Worm (Caenorhabditis elegans): ENCODE data around the gene F32E10.9.

Gene F32E10.9

DNA sequence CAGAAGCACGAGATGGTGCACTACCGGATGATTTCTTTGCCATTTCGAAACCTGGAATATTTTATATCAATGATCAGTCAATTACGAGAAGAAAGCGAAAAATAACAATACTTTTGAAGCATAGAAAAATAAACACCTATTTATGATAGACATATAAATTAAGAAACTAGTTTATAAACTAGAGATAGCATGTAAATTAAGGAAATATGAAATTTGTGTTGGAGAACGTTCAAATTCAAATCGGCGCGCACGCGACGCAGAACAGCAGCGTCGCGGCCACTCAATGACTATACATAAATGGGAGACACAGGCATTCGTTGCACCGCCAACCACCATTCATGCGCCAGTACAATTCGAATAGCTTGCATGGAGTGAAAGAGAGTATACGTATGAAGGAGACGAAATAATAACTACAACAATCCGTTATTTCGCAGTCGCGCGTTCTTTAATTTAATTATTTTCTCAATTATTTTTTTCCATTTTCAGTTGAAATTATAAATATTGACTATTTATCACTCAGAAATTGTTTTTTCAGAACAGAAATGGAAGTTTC, 16.4 kb upstream of the F32E10.9 start, which contains the start of the genes cec-5 and nol-10:
Gene cec-5 (minus strand): TSS at position 51 of the 553 bp plus-strand sequence.
Gene nol-10 (plus strand): TSS at position 536 of the 553 bp plus-strand sequence.
- no peak for TF ChIP-seq ceh-63 (GFP tag; optimal IDR thresholded peaks at IDR 0.05)
- TF ChIP-seq hlh-17 (GFP tag; optimal IDR thresholded peaks at IDR 0.05; ENCODE audit: borderline replicate concordance): no peak
- no peak for TF ChIP-seq ceh-8 (GFP tag; optimal IDR thresholded peaks at IDR 0.05)
- TF ChIP-seq mdl-1 (tag; optimal IDR thresholded peaks at IDR 0.05): peak in 1 of 2 experiments; percentile 68
- TF ChIP-seq elt-2 (tag; optimal IDR thresholded peaks at IDR 0.05): peak; percentile 48
- no peak for TF ChIP-seq efl-3 (GFP tag; optimal IDR thresholded peaks at IDR 0.05)
- TF ChIP-seq nhr-19 (GFP tag; conservative IDR thresholded peaks at IDR 0.05): peak; percentile 44
- peak; percentile 47; the same call in 1 of the 2 replicates for TF ChIP-seq isw-1 (GFP tag; IDR thresholded peaks at IDR 0.05)
- TF ChIP-seq nhr-12 (tag; optimal IDR thresholded peaks at IDR 0.05): no peak
- TF ChIP-seq zip-4 (GFP tag; optimal IDR thresholded peaks at IDR 0.05): no peak
- peak; percentile 73 for TF ChIP-seq lin-13 (GFP tag; optimal IDR thresholded peaks at IDR 0.05)
- peak; percentile 72 to 86 for TF ChIP-seq lsy-2 (tag; optimal IDR thresholded peaks at IDR 0.05)
- no peak for TF ChIP-seq sup-37 (GFP tag; optimal IDR thresholded peaks at IDR 0.05)
- TF ChIP-seq pag-3 (tag; optimal IDR thresholded peaks at IDR 0.05; ENCODE audit: borderline replicate concordance, insufficient read depth): no peak
- no peak for TF ChIP-seq pax-3 (tag; optimal IDR thresholded peaks at IDR 0.05)
- no peak for TF ChIP-seq tlp-1 (tag; optimal IDR thresholded peaks at IDR 0.05)
- no peak for TF ChIP-seq aha-1 (tag; optimal IDR thresholded peaks at IDR 0.05)
- TF ChIP-seq mep-1 (tag; optimal IDR thresholded peaks at IDR 0.05): peak; percentile 76
- peak; percentile 72 for TF ChIP-seq unc-130 (tag; optimal IDR thresholded peaks at IDR 0.05)
- TF ChIP-seq tbx-2 (tag; optimal IDR thresholded peaks at IDR 0.05): peak; percentile 73
- TF ChIP-seq C04F5.9 (tag; optimal IDR thresholded peaks at IDR 0.05): no peak
- TF ChIP-seq efl-1 (optimal IDR thresholded peaks at IDR 0.05): peak; percentile 78 to 81
- peak; percentile 75 to 96 for TF ChIP-seq efl-1 (GFP tag; optimal IDR thresholded peaks at IDR 0.05 in 1 of 2)
- TF ChIP-seq aly-2 (tag; optimal IDR thresholded peaks at IDR 0.05): no peak
- TF ChIP-seq nhr-76 (tag; optimal IDR thresholded peaks at IDR 0.05): no peak
- peak; percentile 74 for TF ChIP-seq nhr-20 (tag; optimal IDR thresholded peaks at IDR 0.05)
- TF ChIP-seq unc-86 (tag; optimal IDR thresholded peaks at IDR 0.05): peak; percentile 57
- no peak for TF ChIP-seq C34B4.2 (tag; optimal IDR thresholded peaks at IDR 0.05)
- TF ChIP-seq nhr-77 (tag; optimal IDR thresholded peaks at IDR 0.05): peak; percentile 66
- TF ChIP-seq nhr-237 (tag; optimal IDR thresholded peaks at IDR 0.05): peak; percentile 32
- TF ChIP-seq skn-1 (tag; optimal IDR thresholded peaks at IDR 0.05): peak; percentile 40
- no peak for TF ChIP-seq pqm-1 (tag; optimal IDR thresholded peaks at IDR 0.05)
- peak; percentile 71 for TF ChIP-seq xbp-1 (tag; optimal IDR thresholded peaks at IDR 0.05)
- no peak for TF ChIP-seq alr-1 (tag; optimal IDR thresholded peaks at IDR 0.05; ENCODE audit: borderline replicate concordance)
- TF ChIP-seq sptf-1 (tag; optimal IDR thresholded peaks at IDR 0.05): no peak
- peak; percentile 74 for TF ChIP-seq nhr-47 (tag; optimal IDR thresholded peaks at IDR 0.05)
- peak in 1 of 2 experiments; percentile 29 for TF ChIP-seq ztf-11 (tag; optimal IDR thresholded peaks at IDR 0.05)
- TF ChIP-seq C16A3.4 (tag; optimal IDR thresholded peaks at IDR 0.05): peak; percentile 79
- no peak for TF ChIP-seq mef-2 (tag; optimal IDR thresholded peaks at IDR 0.05)
- peak; percentile 42 for TF ChIP-seq rnt-1 (tag; optimal IDR thresholded peaks at IDR 0.05)
- TF ChIP-seq grh-1 (GFP tag; IDR thresholded peaks at IDR 0.05): no peak
- TF ChIP-seq irx-1 (tag; optimal IDR thresholded peaks at IDR 0.05): peak; percentile 12
- TF ChIP-seq dpl-1 (GFP tag; optimal IDR thresholded peaks at IDR 0.05): peak; percentile 67 to 80 (median 74)
- no peak for TF ChIP-seq Y116A8C.19 (tag; optimal IDR thresholded peaks at IDR 0.05; ENCODE audit: borderline replicate concordance)
- TF ChIP-seq fos-1 (tag; optimal IDR thresholded peaks at IDR 0.05): peak; percentile 53
- no peak for TF ChIP-seq nhr-11 (tag; optimal IDR thresholded peaks at IDR 0.05)
- TF ChIP-seq blmp-1 (tag; optimal IDR thresholded peaks at IDR 0.05): peak; percentile 34
- peak; percentile 71 for TF ChIP-seq fkh-8 (tag; optimal IDR thresholded peaks at IDR 0.05)
- TF ChIP-seq ces-1 (GFP tag; optimal IDR thresholded peaks at IDR 0.05): no peak
- TF ChIP-seq lin-14 (GFP tag; optimal IDR thresholded peaks at IDR 0.05): peak; percentile 91
- no peak for TF ChIP-seq jun-1 (tag; optimal IDR thresholded peaks at IDR 0.05)
- peak; percentile 38 for TF ChIP-seq zag-1 (tag; optimal IDR thresholded peaks at IDR 0.05)
- TF ChIP-seq lin-35 (GFP tag; optimal IDR thresholded peaks at IDR 0.05): peak; percentile 78 to 87
